Worm (Caenorhabditis elegans): ENCODE measurements around the gene dhc-4.

- TF ChIP-seq dpl-1 (GFP tag; optimal IDR thresholded peaks at IDR 0.05) (peak in 1 of 3 experiments; percentile 63), nhr-11 (tag; optimal IDR thresholded peaks at IDR 0.05) (no peak), aly-2 (tag; optimal IDR thresholded peaks at IDR 0.05) (no peak), ceh-8 (GFP tag; optimal IDR thresholded peaks at IDR 0.05) (no peak), zip-4 (GFP tag; optimal IDR thresholded peaks at IDR 0.05) (no peak)
These were observed 69.5 kb downstream of the dhc-4 start for ce11 chrIII:11039250-11039649.
